Fruit fly (Drosophila melanogaster) whole organism: ENCODE data around the gene snky.

Source experiments
- CG8478 ChIP-seq: fragments of >200 bp; optimal IDR thresholded peaks from 2 replicates; lab custom pipeline; 2018; ENCODE audit warnings: inconsistent platforms
- Dll ChIP-seq: fragments of >200 bp; optimal IDR thresholded peaks from 2 replicates; lab custom pipeline; 2017
- EcR ChIP-seq, 2 experiments: fragments of >200 bp; optimal IDR thresholded peaks; 2 replicates each; lab custom pipeline; 2017; ENCODE audit warnings: missing biosample characterization in 2 of 2, missing genetic modification characterization in 2 of 2, missing genetic modification reagents in 2 of 2
- pan ChIP-seq: fragments of >200 bp; optimal IDR thresholded peaks from 2 replicates; lab custom pipeline; 2017
- psq ChIP-seq: fragments of >200 bp; optimal IDR thresholded peaks from 2 replicates; lab custom pipeline; 2017
- usp ChIP-seq: fragments of >200 bp; optimal IDR thresholded peaks from 2 replicates; lab custom pipeline; 2017; ENCODE audit warnings: missing biosample characterization, missing genetic modification characterization, mixed read lengths

Gene snky

dm6 chr3L:13172949-13173348 is 1.3 kb upstream of the snky start:
- TF ChIP-seq psq (lab: Kevin White, UChicago) (no peak), pan (no peak), CG8478 (no peak), EcR (GFP tag; optimal IDR thresholded peaks at IDR 0.05; lab: Kevin White, UChicago) (no peak)

- no peak for TF ChIP-seq EcR (GFP tag; optimal IDR thresholded peaks at IDR 0.05; lab: Kevin White, UChicago)
Observed at dm6 chr3L:13173737-13174136, 541 bp upstream of the snky start.

- TF ChIP-seq pan, result no peak
- no peak for TF ChIP-seq usp (GFP tag; lab: Kevin White, UChicago)
- TF ChIP-seq EcR (GFP tag; optimal IDR thresholded peaks at IDR 0.05; lab: Kevin White, UChicago), result no peak
- no peak for TF ChIP-seq CG8478
- no peak for TF ChIP-seq Dll (lab: Kevin White, UChicago)
- no peak for TF ChIP-seq psq (lab: Kevin White, UChicago)
Observed at dm6 chr3L:13178175-13178574, 3.9 kb downstream of the snky start.

- TF ChIP-seq CG8478 (no peak), psq (lab: Kevin White, UChicago) (no peak), pan (no peak), usp (GFP tag; lab: Kevin White, UChicago) (no peak), Dll (lab: Kevin White, UChicago) (no peak), EcR (GFP tag; optimal IDR thresholded peaks at IDR 0.05; lab: Kevin White, UChicago) (no peak)
Observed at dm6 chr3L:13180331-13180730, 6.1 kb downstream of the snky start.

dm6 chr3L:13182337-13182736 is 8.1 kb downstream of the snky start:
- no peak for TF ChIP-seq EcR (GFP tag; optimal IDR thresholded peaks at IDR 0.05; lab: Kevin White, UChicago)
- TF ChIP-seq Dll (lab: Kevin White, UChicago), result no peak
- no peak for TF ChIP-seq CG8478
- TF ChIP-seq pan, result no peak
- no peak for TF ChIP-seq psq (lab: Kevin White, UChicago)

dm6 chr3L:13189280-13189679 is 15.0 kb downstream of the snky start:
- no peak for TF ChIP-seq Dll (lab: Kevin White, UChicago)

- no peak for TF ChIP-seq CG8478
- no peak for TF ChIP-seq usp (GFP tag; lab: Kevin White, UChicago)
- peak; percentile 53 for TF ChIP-seq Dll (lab: Kevin White, UChicago)
- no peak for TF ChIP-seq psq (lab: Kevin White, UChicago)
- TF ChIP-seq EcR (GFP tag; optimal IDR thresholded peaks at IDR 0.05; lab: Kevin White, UChicago), result no peak
- no peak for TF ChIP-seq pan
Observed at dm6 chr3L:13196237-13196636, 22.0 kb downstream of the snky start.

- TF ChIP-seq EcR (GFP tag; optimal IDR thresholded peaks at IDR 0.05; lab: Kevin White, UChicago) (no peak), pan (no peak), Dll (lab: Kevin White, UChicago) (no peak), CG8478 (no peak), usp (GFP tag; lab: Kevin White, UChicago) (no peak), psq (lab: Kevin White, UChicago) (no peak)
Observed at dm6 chr3L:13197551-13197950, 23.3 kb downstream of the snky start.

dm6 chr3L:13210041-13210639 is 35.9 kb downstream of the snky start:
- TF ChIP-seq pan (no peak), CG8478 (no peak), usp (GFP tag; lab: Kevin White, UChicago) (no peak), EcR (GFP tag; optimal IDR thresholded peaks at IDR 0.05; lab: Kevin White, UChicago) (no peak), psq (lab: Kevin White, UChicago) (no peak), Dll (lab: Kevin White, UChicago) (no peak)

dm6 chr3L:13211085-13211759 is 36.9 kb downstream of the snky start:
- TF ChIP-seq psq (lab: Kevin White, UChicago), result no peak
- TF ChIP-seq Dll (lab: Kevin White, UChicago), result no peak
- no peak for TF ChIP-seq EcR (GFP tag; optimal IDR thresholded peaks at IDR 0.05; lab: Kevin White, UChicago)
- no peak for TF ChIP-seq usp (GFP tag; lab: Kevin White, UChicago)
- TF ChIP-seq CG8478, result no peak
- no peak for TF ChIP-seq pan

dm6 chr3L:13212196-13212595 is 37.9 kb downstream of the snky start:
- no peak for TF ChIP-seq CG8478

dm6 chr3L:13212656-13213350 is 38.5 kb downstream of the snky start:
- TF ChIP-seq pan (peak; percentile 81), Dll (lab: Kevin White, UChicago) (peak; percentile 78), usp (GFP tag; lab: Kevin White, UChicago) (no peak), CG8478 (no peak)

- no peak for TF ChIP-seq pan
Observed at dm6 chr3L:13213360-13213759, 39.1 kb downstream of the snky start.
